Worm (Caenorhabditis elegans): ENCODE data around the gene fbxb-59.

DNA sequence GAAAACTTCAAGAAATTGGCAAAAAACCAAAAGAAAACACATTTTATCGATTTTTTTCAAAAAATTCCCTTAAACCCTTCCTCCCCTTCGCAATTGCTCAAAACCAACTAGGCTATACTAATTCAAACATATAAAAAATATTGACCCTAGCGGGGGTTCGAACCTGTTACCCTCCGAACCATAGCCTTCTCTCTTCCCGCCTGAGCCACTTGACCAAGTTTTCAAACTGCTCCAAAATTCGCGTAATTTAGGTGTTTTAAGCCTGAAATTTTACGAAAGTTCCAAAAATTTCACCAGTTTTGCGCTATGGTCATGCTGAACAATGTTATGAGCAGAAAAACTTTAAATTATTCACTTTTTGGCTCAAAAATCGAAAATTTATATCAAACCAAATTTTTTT lies 28.5 kb upstream of the fbxb-59 start:
- TF ChIP-seq him-1 (tag; optimal IDR thresholded peaks at IDR 0.05): no peak
- no peak for TF ChIP-seq dao-5 (tag; optimal IDR thresholded peaks at IDR 0.05)
- no peak for TF ChIP-seq W03F9.2 (tag; optimal IDR thresholded peaks at IDR 0.05)
